Fruit fly (Drosophila melanogaster): ENCODE data around the gene Gdh.

dm6 chr3R:23889922-23890321 lies 53.0 kb downstream of the Gdh start, which contains the start of gene Pli:
- no peak for TF ChIP-seq CG8478 (optimal IDR thresholded peaks at IDR 0.05)
- peak; percentile 59 to 63 for TF ChIP-seq CTCF (optimal IDR thresholded peaks at IDR 0.05)

All from S2 (cell line).